Fruit fly (Drosophila melanogaster) whole organism, adult: ENCODE data around the gene cl.

ENCODE experiments used
- CG11617 ChIP-seq: fragments of 200-800 bp; sonication (Bioruptor generic); optimal IDR thresholded peaks from 2 replicates; lab custom pipeline; 2017; ENCODE audit warnings: mild to moderate bottlenecking, missing biosample characterization, missing genetic modification reagents, missing genetic modification characterization
- CG12768 ChIP-seq: fragments of 200-800 bp; sonication (Bioruptor generic); optimal IDR thresholded peaks from 2 replicates; lab custom pipeline; 2017; ENCODE audit warnings: missing biosample characterization, missing genetic modification characterization, mild to moderate bottlenecking, moderate library complexity, missing genetic modification reagents
- CG14711 ChIP-seq: fragments of 200-800 bp; sonication (Bioruptor generic); optimal IDR thresholded peaks from 2 replicates; lab custom pipeline; 2018; ENCODE audit warnings: missing biosample characterization, mild to moderate bottlenecking, missing genetic modification characterization, moderate library complexity
- CG1620 ChIP-seq: fragments of 200-800 bp; sonication (Bioruptor generic); optimal IDR thresholded peaks from 2 replicates; lab custom pipeline; 2016; ENCODE audit warnings: missing biosample characterization, missing genetic modification characterization
- CG33017 ChIP-seq: fragments of 200-800 bp; sonication (Bioruptor generic); optimal IDR thresholded peaks from 2 replicates; lab custom pipeline; 2018; ENCODE audit warnings: missing biosample characterization, mild to moderate bottlenecking, missing genetic modification characterization, moderate library complexity
- CG5204 ChIP-seq: fragments of 200-800 bp; sonication (Bioruptor generic); optimal IDR thresholded peaks from 2 replicates; lab custom pipeline; 2016; ENCODE audit warnings: missing biosample characterization, missing genetic modification characterization
- CG7045 ChIP-seq: fragments of 200-800 bp; sonication (Bioruptor generic); optimal IDR thresholded peaks from 2 replicates; lab custom pipeline; 2017; ENCODE audit warnings: missing biosample characterization, mild to moderate bottlenecking, missing genetic modification characterization
- CG7101 ChIP-seq: fragments of 200-800 bp; sonication (Bioruptor generic); optimal IDR thresholded peaks from 2 replicates; lab custom pipeline; 2018; ENCODE audit warnings: missing biosample characterization, mild to moderate bottlenecking, missing genetic modification characterization, moderate library complexity
- Clk ChIP-seq: fragments of 200-800 bp; sonication (Bioruptor generic); optimal IDR thresholded peaks from 2 replicates; lab custom pipeline; 2017; ENCODE audit warnings: missing biosample characterization, missing genetic modification characterization
- Crg-1 ChIP-seq: fragments of 200-800 bp; sonication (Bioruptor generic); optimal IDR thresholded peaks from 2 replicates; lab custom pipeline; 2016; ENCODE audit warnings: missing biosample characterization, missing genetic modification characterization
- Hr96 ChIP-seq: fragments of 200-800 bp; sonication (Bioruptor generic); optimal IDR thresholded peaks from 2 replicates; lab custom pipeline; 2016; ENCODE audit warnings: missing biosample characterization, missing genetic modification characterization
- Mnt ChIP-seq: fragments of 200-800 bp; sonication (Bioruptor generic); optimal IDR thresholded peaks from 2 replicates; lab custom pipeline; 2016; ENCODE audit warnings: missing biosample characterization, mild to moderate bottlenecking, missing genetic modification characterization
- bab1 ChIP-seq: fragments of 200-800 bp; sonication (Bioruptor generic); optimal IDR thresholded peaks from 3 replicates; lab custom pipeline; 2019; ENCODE audit warnings: missing biosample characterization, mild to moderate bottlenecking, missing genetic modification characterization, moderate library complexity
- cic ChIP-seq: fragments of 200-800 bp; sonication (Bioruptor generic); optimal IDR thresholded peaks from 2 replicates; lab custom pipeline; 2017; ENCODE audit warnings: missing biosample characterization, mild to moderate bottlenecking, missing genetic modification characterization, moderate library complexity
- cnc ChIP-seq, 2 experiments: fragments of >200 bp; optimal IDR thresholded peaks; 2 replicates each; lab custom pipeline; 2017
- kay ChIP-seq: fragments of 200-800 bp; sonication (Bioruptor generic); peaks from one replicate; lab custom pipeline; 2016; ENCODE audit warnings: missing biosample characterization, missing genetic modification characterization, borderline replicate concordance
- ovo ChIP-seq: fragments of 200-800 bp; sonication (Bioruptor generic); optimal IDR thresholded peaks from 2 replicates; lab custom pipeline; 2016; ENCODE audit warnings: missing biosample characterization, missing genetic modification characterization
- pad ChIP-seq: fragments of 200-800 bp; sonication (Bioruptor generic); optimal IDR thresholded peaks from 3 replicates; lab custom pipeline; 2017; ENCODE audit warnings: missing biosample characterization, missing genetic modification characterization, mild to moderate bottlenecking, moderate library complexity, missing genetic modification reagents
- tj ChIP-seq: fragments of 200-800 bp; sonication (Bioruptor generic); optimal IDR thresholded peaks from 3 replicates; lab custom pipeline; 2017; ENCODE audit warnings: missing biosample characterization, mild to moderate bottlenecking, missing genetic modification characterization, moderate library complexity
- toe ChIP-seq: fragments of 200-800 bp; sonication (Bioruptor generic); optimal IDR thresholded peaks from 2 replicates; lab custom pipeline; 2016; ENCODE audit warnings: missing biosample characterization, missing genetic modification characterization

Gene cl

DNA sequence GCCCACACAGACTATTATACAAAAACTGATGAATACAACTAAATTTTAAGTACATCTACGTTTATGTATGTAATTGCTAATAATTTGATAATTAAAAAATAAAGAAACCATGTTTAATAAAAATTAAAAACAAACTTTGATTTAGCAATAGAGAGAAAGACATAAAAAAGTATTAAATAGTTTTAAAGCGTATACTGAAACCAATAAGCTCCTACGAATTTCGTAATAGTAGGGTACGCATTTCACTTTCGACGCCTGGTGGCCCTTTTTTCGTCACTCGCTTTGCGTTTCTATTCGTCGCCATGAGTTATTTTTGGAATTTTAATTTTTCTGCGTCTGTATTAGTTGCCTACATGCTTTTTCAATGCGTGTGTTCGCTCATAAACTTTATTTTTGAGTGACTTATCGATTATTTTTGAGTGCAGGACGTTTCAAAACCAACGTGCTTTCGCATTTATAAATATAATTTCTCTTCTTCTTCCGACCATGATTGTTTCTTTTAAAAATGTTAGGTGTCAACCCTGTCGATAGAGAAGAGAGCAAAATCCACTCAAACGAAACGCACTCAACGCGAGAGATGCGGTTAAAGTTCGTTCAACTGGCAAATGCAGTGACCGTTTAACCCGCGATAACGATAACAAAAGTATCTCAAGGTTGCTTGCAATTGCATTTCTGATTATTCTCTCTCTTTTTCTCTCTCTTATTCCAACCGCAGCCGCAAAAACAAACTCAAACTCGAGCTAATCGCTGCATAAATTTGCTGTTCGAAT lies 26.8 kb downstream of the cl start, which contains the start of gene Oscillin:
Oscillin (plus strand) TSS at position 569 of the 770 bp plus-strand sequence.
- TF ChIP-seq ovo (GFP tag; lab: Kevin White, UChicago), result no peak
- TF ChIP-seq tj (GFP tag; lab: Kevin White, UChicago), result no peak
- no peak for TF ChIP-seq Clk (GFP tag; lab: Kevin White, UChicago)
- peak; percentile 93 for TF ChIP-seq CG14711 (tag; lab: Kevin White, UChicago)
- peak; percentile 59 for TF ChIP-seq CG7045 (GFP tag; lab: Kevin White, UChicago)
- no peak for TF ChIP-seq Hr96 (GFP tag; lab: Kevin White, UChicago)
- TF ChIP-seq pad, result peak; percentile 31
- no peak for TF ChIP-seq CG33017 (tag; lab: Kevin White, UChicago)
- peak; percentile 43 for TF ChIP-seq CG11617 (GFP tag; lab: Kevin White, UChicago)
- no peak for TF ChIP-seq CG1620 (GFP tag; lab: Kevin White, UChicago)
- peak; percentile 36 for TF ChIP-seq CG12768 (GFP tag; lab: Kevin White, UChicago)
- no peak for TF ChIP-seq Crg-1 (GFP tag; lab: Kevin White, UChicago)
- TF ChIP-seq Mnt (GFP tag; lab: Kevin White, UChicago), result no peak
- peak; percentile 87 for TF ChIP-seq kay (GFP tag; lab: Kevin White, UChicago)
- no peak for TF ChIP-seq cic (GFP tag; lab: Kevin White, UChicago)
- peak; percentile 65 for TF ChIP-seq bab1
- TF ChIP-seq CG5204, result peak; percentile 27
- no peak for TF ChIP-seq toe (GFP tag; lab: Kevin White, UChicago)
- TF ChIP-seq cnc (optimal IDR thresholded peaks at IDR 0.05; lab: Kevin White, UChicago), result peak in 1 of 2 experiments; percentile 21
- TF ChIP-seq CG7101 (tag; lab: Kevin White, UChicago), result peak; percentile 31

DNA sequence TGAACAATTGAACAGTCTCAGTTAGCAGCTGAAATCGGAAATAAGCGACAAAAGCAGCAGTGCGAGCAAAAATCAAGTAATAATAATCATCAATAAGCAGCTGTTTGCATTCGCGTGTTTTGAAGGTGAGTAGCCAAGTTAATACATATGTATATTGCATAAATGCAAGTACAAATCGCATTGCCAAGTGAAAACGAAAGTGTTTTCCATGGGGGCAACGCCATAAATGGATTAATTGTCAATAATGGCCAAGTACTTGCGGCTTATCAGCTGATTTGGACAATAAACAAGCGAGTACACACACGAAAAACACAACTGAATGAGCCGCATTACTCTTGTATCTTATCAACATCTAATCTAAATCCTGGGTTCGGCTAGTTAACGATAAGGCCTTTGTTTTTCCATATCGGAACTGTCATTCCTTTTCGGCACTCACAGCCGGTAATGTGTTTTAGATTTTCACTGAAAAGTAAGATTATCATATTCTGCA lies 27.4 kb downstream of the cl start:
- TF ChIP-seq CG7101 (tag; lab: Kevin White, UChicago) (peak; percentile 46), CG14711 (tag; lab: Kevin White, UChicago) (no peak), kay (GFP tag; lab: Kevin White, UChicago) (peak; percentile 21), toe (GFP tag; lab: Kevin White, UChicago) (peak; percentile 40), pad (no peak), CG1620 (GFP tag; lab: Kevin White, UChicago) (no peak), CG11617 (GFP tag; lab: Kevin White, UChicago) (no peak), Clk (GFP tag; lab: Kevin White, UChicago) (no peak), Mnt (GFP tag; lab: Kevin White, UChicago) (peak; percentile 5), Crg-1 (GFP tag; lab: Kevin White, UChicago) (peak; percentile 0), CG12768 (GFP tag; lab: Kevin White, UChicago) (peak; percentile 45), bab1 (no peak), CG33017 (tag; lab: Kevin White, UChicago) (peak; percentile 34), ovo (GFP tag; lab: Kevin White, UChicago) (peak; percentile 7), cnc (optimal IDR thresholded peaks at IDR 0.05; lab: Kevin White, UChicago) (no peak), CG5204 (no peak), tj (GFP tag; lab: Kevin White, UChicago) (peak; percentile 80), CG7045 (GFP tag; lab: Kevin White, UChicago) (peak; percentile 10), cic (GFP tag; lab: Kevin White, UChicago) (peak; percentile 96)

DNA sequence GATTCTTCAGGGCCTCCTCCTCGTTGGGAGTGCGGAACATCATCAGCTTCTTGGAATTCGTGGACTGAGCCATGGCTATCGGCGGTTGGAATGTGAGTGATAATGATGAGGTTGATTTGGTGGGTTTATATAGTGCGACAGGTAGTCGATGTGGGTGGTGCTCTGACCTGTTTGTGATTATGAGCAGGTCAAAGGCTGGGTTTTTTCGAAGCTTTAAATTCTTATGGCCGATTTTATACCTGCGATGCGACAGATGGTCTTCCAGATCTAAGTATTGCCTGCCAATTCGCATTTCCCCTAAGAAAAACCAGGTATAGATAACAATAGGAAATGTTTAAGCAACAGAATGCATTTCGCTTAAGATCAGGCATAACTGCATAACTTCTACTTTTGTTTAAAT lies 30.8 kb downstream of the cl start, which contains the start of gene CG14014:
CG14014 (minus strand) TSS at position 101 of the 400 bp plus-strand sequence.
- no peak for TF ChIP-seq Clk (GFP tag; lab: Kevin White, UChicago)
- no peak for TF ChIP-seq ovo (GFP tag; lab: Kevin White, UChicago)
- TF ChIP-seq CG12768 (GFP tag; lab: Kevin White, UChicago), result no peak
- TF ChIP-seq CG33017 (tag; lab: Kevin White, UChicago), result no peak
- no peak for TF ChIP-seq toe (GFP tag; lab: Kevin White, UChicago)
- TF ChIP-seq CG14711 (tag; lab: Kevin White, UChicago), result no peak
- TF ChIP-seq kay (GFP tag; lab: Kevin White, UChicago), result no peak
- TF ChIP-seq cic (GFP tag; lab: Kevin White, UChicago), result no peak
- TF ChIP-seq Hr96 (GFP tag; lab: Kevin White, UChicago), result no peak
- TF ChIP-seq cnc (optimal IDR thresholded peaks at IDR 0.05; lab: Kevin White, UChicago), result no peak
- no peak for TF ChIP-seq CG5204
- no peak for TF ChIP-seq Crg-1 (GFP tag; lab: Kevin White, UChicago)
- no peak for TF ChIP-seq CG7101 (tag; lab: Kevin White, UChicago)
- TF ChIP-seq CG7045 (GFP tag; lab: Kevin White, UChicago), result no peak
- TF ChIP-seq Mnt (GFP tag; lab: Kevin White, UChicago), result no peak
- no peak for TF ChIP-seq bab1
- no peak for TF ChIP-seq CG11617 (GFP tag; lab: Kevin White, UChicago)
- no peak for TF ChIP-seq tj (GFP tag; lab: Kevin White, UChicago)
- no peak for TF ChIP-seq pad

DNA sequence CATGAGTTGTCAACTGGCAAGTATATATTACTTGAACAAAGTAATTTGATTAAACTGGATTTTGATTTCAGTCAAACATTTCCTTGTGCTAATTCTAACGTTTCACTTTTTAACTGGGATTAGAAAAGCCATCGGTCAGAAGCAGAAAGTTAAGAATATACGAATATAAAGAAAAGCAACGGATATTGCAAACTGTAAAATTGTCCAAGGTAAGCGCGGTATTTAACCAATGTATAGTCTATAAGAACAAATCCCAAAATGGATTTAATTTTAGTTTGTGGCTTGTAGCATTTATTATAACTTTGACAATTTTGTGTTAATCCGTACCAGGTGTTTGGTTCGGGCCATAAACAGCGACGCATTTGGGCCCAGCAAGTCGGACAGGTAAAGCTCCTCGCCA lies 31.6 kb downstream of the cl start, which contains the start of gene CG18269:
CG18269 (plus strand) TSS at position 301 of the 400 bp plus-strand sequence.
- TF ChIP-seq CG7101 (tag; lab: Kevin White, UChicago) (no peak), ovo (GFP tag; lab: Kevin White, UChicago) (no peak), pad (no peak), Hr96 (GFP tag; lab: Kevin White, UChicago) (no peak), kay (GFP tag; lab: Kevin White, UChicago) (no peak)

DNA sequence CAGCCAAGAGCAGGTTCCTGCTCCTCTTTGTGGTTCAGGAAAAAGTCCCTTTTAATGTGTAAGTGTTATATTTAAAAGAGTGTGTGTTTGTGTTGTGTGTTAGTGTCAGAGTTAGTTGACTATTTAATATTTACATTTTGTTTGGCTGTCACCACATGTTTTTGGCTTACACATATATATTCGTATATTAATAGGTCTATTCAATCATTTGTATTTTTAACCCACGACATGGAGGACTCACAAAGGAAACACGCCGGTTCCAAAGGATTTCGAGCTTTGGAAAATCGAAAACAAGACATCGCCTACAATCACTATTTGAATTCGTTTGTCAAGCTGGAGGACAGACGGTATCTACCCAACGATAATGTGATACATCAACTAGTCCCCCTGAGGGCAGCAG lies 33.8 kb downstream of the cl start, which contains the start of the genes CG14013 and CG14017:
CG14013 (minus strand) TSS at position 101 of the 400 bp plus-strand sequence.
CG14017 (plus strand) TSS at position 148 of the 400 bp plus-strand sequence.
- TF ChIP-seq bab1, result no peak
- no peak for TF ChIP-seq kay (GFP tag; lab: Kevin White, UChicago)
- no peak for TF ChIP-seq CG7045 (GFP tag; lab: Kevin White, UChicago)
- TF ChIP-seq Mnt (GFP tag; lab: Kevin White, UChicago), result no peak
- TF ChIP-seq CG12768 (GFP tag; lab: Kevin White, UChicago), result no peak
- TF ChIP-seq CG7101 (tag; lab: Kevin White, UChicago), result no peak
- no peak for TF ChIP-seq Clk (GFP tag; lab: Kevin White, UChicago)
- no peak for TF ChIP-seq pad
- no peak for TF ChIP-seq CG14711 (tag; lab: Kevin White, UChicago)
- no peak for TF ChIP-seq CG1620 (GFP tag; lab: Kevin White, UChicago)
- TF ChIP-seq tj (GFP tag; lab: Kevin White, UChicago), result no peak
- no peak for TF ChIP-seq toe (GFP tag; lab: Kevin White, UChicago)
- no peak for TF ChIP-seq cnc (optimal IDR thresholded peaks at IDR 0.05; lab: Kevin White, UChicago)
- TF ChIP-seq CG33017 (tag; lab: Kevin White, UChicago), result no peak
- TF ChIP-seq CG5204, result no peak
- no peak for TF ChIP-seq CG11617 (GFP tag; lab: Kevin White, UChicago)
- TF ChIP-seq Hr96 (GFP tag; lab: Kevin White, UChicago), result no peak
- TF ChIP-seq cic (GFP tag; lab: Kevin White, UChicago), result no peak
- no peak for TF ChIP-seq Crg-1 (GFP tag; lab: Kevin White, UChicago)
